Fruit fly (Drosophila melanogaster): ENCODE data around the gene CG42488.

dm6 chr3R:25451832-25452231, 31.1 kb upstream of the CG42488 start:
- TF ChIP-seq psq (GFP tag; optimal IDR thresholded peaks at IDR 0.05): no peak
- TF ChIP-seq dmrt93B (GFP tag; optimal IDR thresholded peaks at IDR 0.05): no peak
- TF ChIP-seq h (GFP tag; optimal IDR thresholded peaks at IDR 0.05): no peak
- no peak for TF ChIP-seq pan (optimal IDR thresholded peaks at IDR 0.05)
- no peak for TF ChIP-seq HLH106 (tag; optimal IDR thresholded peaks at IDR 0.05)
- TF ChIP-seq usp (GFP tag; optimal IDR thresholded peaks at IDR 0.05): no peak
- TF ChIP-seq dsf (GFP tag; optimal IDR thresholded peaks at IDR 0.05; ENCODE audit: borderline replicate concordance): no peak
- no peak for TF ChIP-seq sage (GFP tag; optimal IDR thresholded peaks at IDR 0.05)
